Fruit fly (Drosophila melanogaster): ENCODE measurements around the gene CG2930.
A peak's percentile ranks its signal among the peaks of the same experiment; 100 is the strongest.

CG2930 gene

DNA sequence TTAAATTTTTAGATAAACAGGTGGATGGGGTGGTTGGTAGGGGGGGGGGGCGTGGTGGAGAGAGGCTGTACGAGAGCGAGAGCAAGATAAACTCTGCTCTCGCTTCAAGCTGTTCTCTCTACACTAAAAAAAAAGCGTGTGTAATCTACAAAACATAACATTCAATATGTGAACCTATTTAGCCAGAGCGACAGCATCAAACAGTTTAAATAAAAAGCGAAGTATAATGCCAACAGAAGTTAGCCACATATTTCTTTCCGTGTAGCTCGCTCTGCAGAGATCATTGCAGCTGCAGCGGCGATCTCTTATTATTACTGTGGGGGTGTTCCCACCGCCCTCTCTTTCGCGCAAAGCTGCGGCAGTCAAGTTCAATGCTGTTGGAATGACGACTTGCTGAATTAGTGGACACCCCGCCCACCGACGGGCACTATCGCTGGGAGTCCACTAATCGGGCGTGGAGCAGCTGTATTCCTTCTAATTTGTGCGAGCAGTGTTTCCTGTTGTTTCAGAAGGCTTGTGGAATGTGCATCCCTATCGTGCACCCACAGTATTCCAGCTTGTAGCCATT lies at the start of gene CG2930 (continued):
- peak; percentile 53; the same call in 1 of the 2 replicates for TF ChIP-seq CG4360 (GFP tag; IDR thresholded peaks at IDR 0.05)
- TF ChIP-seq hth (optimal IDR thresholded peaks at IDR 0.05): no peak
- peak; percentile 86 for TF ChIP-seq CG13424 (tag; optimal IDR thresholded peaks at IDR 0.05)
- peak; percentile 69 for TF ChIP-seq CG14710 (tag; optimal IDR thresholded peaks at IDR 0.05)
- peak; percentile 34 for TF ChIP-seq CG4282 (GFP tag; optimal IDR thresholded peaks at IDR 0.05)
- peak; percentile 82 for TF ChIP-seq Rfx (GFP tag; IDR thresholded peaks at IDR 0.05)
- TF ChIP-seq CG10209 (GFP tag; optimal IDR thresholded peaks at IDR 0.05): peak; percentile 78
- TF ChIP-seq pita (GFP tag; optimal IDR thresholded peaks at IDR 0.05): no peak
- TF ChIP-seq zen2 (GFP tag; IDR thresholded peaks at IDR 0.05; ENCODE audit: partially characterized antibody): no peak
- TF ChIP-seq CG8924 (tag; optimal IDR thresholded peaks at IDR 0.05): peak; percentile 79
- peak; percentile 86 for TF ChIP-seq CG5953 (GFP tag; IDR thresholded peaks at IDR 0.05)
- TF ChIP-seq grn (GFP tag; optimal IDR thresholded peaks at IDR 0.05): no peak
- peak; percentile 79 for TF ChIP-seq Hr3 (GFP tag; optimal IDR thresholded peaks at IDR 0.05)
- peak; percentile 13 for TF ChIP-seq pho (GFP tag; optimal IDR thresholded peaks at IDR 0.05)
- peak; percentile 79 for TF ChIP-seq chn (GFP tag; optimal IDR thresholded peaks at IDR 0.05)
- no peak for TF ChIP-seq ham (GFP tag; IDR thresholded peaks at IDR 0.05)
- TF ChIP-seq Neu2 (GFP tag; optimal IDR thresholded peaks at IDR 0.05; ENCODE audit: borderline replicate concordance): no peak
- peak; percentile 83 for TF ChIP-seq Hsf (GFP tag; optimal IDR thresholded peaks at IDR 0.05)
- peak; percentile 77 for TF ChIP-seq slp2 (GFP tag; optimal IDR thresholded peaks at IDR 0.05)
- TF ChIP-seq CG31388 (GFP tag; optimal IDR thresholded peaks at IDR 0.05): peak; percentile 69
- TF ChIP-seq CG18262 (tag; optimal IDR thresholded peaks at IDR 0.05): peak; percentile 82
- TF ChIP-seq CG7357 (GFP tag; IDR thresholded peaks at IDR 0.05): peak; percentile 78; the same call in 2 of the 3 replicates
- peak; percentile 21 for TF ChIP-seq CG3838 (GFP tag; optimal IDR thresholded peaks at IDR 0.05)
- TF ChIP-seq CG30020 (tag; optimal IDR thresholded peaks at IDR 0.05): no peak
- TF ChIP-seq luna (GFP tag; optimal IDR thresholded peaks at IDR 0.05): no peak
- peak; percentile 93 for TF ChIP-seq Xrp1 (GFP tag; IDR thresholded peaks at IDR 0.05)
- TF ChIP-seq CG12104 (GFP tag; optimal IDR thresholded peaks at IDR 0.05): peak; percentile 73
- peak; percentile 88; the same call in 2 of the 3 replicates for TF ChIP-seq gce (GFP tag; IDR thresholded peaks at IDR 0.05)
- peak; percentile 62; the same call in 1 of the 2 replicates for TF ChIP-seq CG32767 (GFP tag; IDR thresholded peaks at IDR 0.05)
- TF ChIP-seq CG33557 (GFP tag; optimal IDR thresholded peaks at IDR 0.05): peak; percentile 58
- no peak for TF ChIP-seq Elba2 (GFP tag; optimal IDR thresholded peaks at IDR 0.05)
- TF ChIP-seq kah (GFP tag; optimal IDR thresholded peaks at IDR 0.05): peak; percentile 72
- TF ChIP-seq tll (GFP tag; optimal IDR thresholded peaks at IDR 0.05): no peak
- peak; percentile 88 for TF ChIP-seq Oli (tag; optimal IDR thresholded peaks at IDR 0.05)
- peak; percentile 79 for TF ChIP-seq org-1 (GFP tag; optimal IDR thresholded peaks at IDR 0.05)
- TF ChIP-seq Aef1 (GFP tag; IDR thresholded peaks at IDR 0.05): peak; percentile 74
- peak; percentile 65 for TF ChIP-seq Dek (tag; optimal IDR thresholded peaks at IDR 0.05)
- peak; percentile 62; the same call in 1 of the 2 replicates for TF ChIP-seq Lim3 (GFP tag; IDR thresholded peaks at IDR 0.05)
- peak; percentile 59 for TF ChIP-seq Sry-δ (GFP tag; optimal IDR thresholded peaks at IDR 0.05)
- TF ChIP-seq CG15011 (GFP tag; optimal IDR thresholded peaks at IDR 0.05): peak; percentile 54
- peak; percentile 63 for TF ChIP-seq CrebB (tag; optimal IDR thresholded peaks at IDR 0.05)
- TF ChIP-seq scrt (GFP tag; optimal IDR thresholded peaks at IDR 0.05): peak; percentile 65
- TF ChIP-seq CG7786 (GFP tag; optimal IDR thresholded peaks at IDR 0.05): peak; percentile 74
- TF ChIP-seq CG12942 (GFP tag; optimal IDR thresholded peaks at IDR 0.05): peak; percentile 80
- TF ChIP-seq CG1024 (GFP tag; IDR thresholded peaks at IDR 0.05): peak; percentile 83
- no peak for TF ChIP-seq cad (GFP tag; optimal IDR thresholded peaks at IDR 0.05)
- TF ChIP-seq B-H1 (GFP tag; IDR thresholded peaks at IDR 0.05): peak; percentile 81
- TF ChIP-seq grau (tag; optimal IDR thresholded peaks at IDR 0.05): peak; percentile 74
- peak; percentile 64 for TF ChIP-seq CG6654 (GFP tag; optimal IDR thresholded peaks at IDR 0.05)
- peak; percentile 87 for TF ChIP-seq ATbp (GFP tag; optimal IDR thresholded peaks at IDR 0.05)
- TF ChIP-seq CHES-1-like (GFP tag; optimal IDR thresholded peaks at IDR 0.05): peak; percentile 56

Measured in whole organism, embryonic.